Fruit fly (Drosophila melanogaster) S2 (cell line): ENCODE data around the gene CG31816.

ENCODE experiments used
- CG8478 ChIP-seq: fragments of >200 bp; optimal IDR thresholded peaks from 2 replicates; lab custom pipeline; 2018
- CTCF ChIP-seq, 2 experiments: fragments of >200 bp; optimal IDR thresholded peaks; 2 replicates each; lab custom pipeline; 2018

DNA sequence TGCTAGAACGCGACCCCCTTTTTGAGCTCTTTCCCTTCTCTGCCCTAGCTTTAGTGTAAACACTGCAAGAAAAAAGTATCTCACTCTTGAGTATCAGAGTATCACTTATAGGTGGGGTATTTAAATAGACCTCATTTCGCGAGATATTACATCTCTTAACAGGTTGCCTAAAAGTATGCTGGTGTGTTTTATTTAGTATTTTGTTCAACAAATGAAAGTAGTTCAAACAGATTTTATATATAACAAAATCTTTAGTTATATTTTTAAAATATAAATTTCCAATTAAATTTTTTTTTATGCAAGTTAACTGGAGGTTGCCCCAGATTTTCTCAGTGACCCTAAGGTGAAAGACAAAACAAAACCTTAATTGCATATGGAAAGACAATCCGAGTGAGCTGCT lies 49.1 kb downstream of the CG31816 start:
- no peak for TF ChIP-seq CG8478 (lab: Kevin White, UChicago)
- TF ChIP-seq CTCF (optimal IDR thresholded peaks at IDR 0.05; lab: Kevin White, UChicago), result no peak
